Worm (Caenorhabditis elegans) whole organism, L4 larva: ENCODE results near the gene rps-14.

Experiments used
- aha-1 ChIP-seq: fragments of 150-350 bp; peaks from one replicate; lab custom pipeline; 2014; ENCODE audit warnings: missing biosample characterization, missing genetic modification characterization
- aly-2 ChIP-seq: sonication (generic microtip); optimal IDR thresholded peaks from 2 replicates; lab custom pipeline; 2018; ENCODE audit warnings: missing biosample characterization, missing genetic modification characterization
- ama-1 ChIP-seq: fragments of 150-350 bp; optimal IDR thresholded peaks from 2 replicates; lab custom pipeline; 2014; ENCODE audit warnings: inconsistent platforms, mixed read lengths
- ceh-20 ChIP-seq: fragments of 200-800 bp; sonication (Bioruptor generic); IDR thresholded peaks from 2 replicates; pipeline ENCODE4 v1.3.6; 2022; ENCODE audit warnings: missing genetic modification reagents, missing genetic modification characterization, missing compliant biosample characterization
- ceh-32 ChIP-seq: sonication (generic microtip); optimal IDR thresholded peaks from 2 replicates; lab custom pipeline; 2016; ENCODE audit warnings: mild to moderate bottlenecking, missing genetic modification characterization, missing compliant biosample characterization; ENCODE audit not compliant: poor library complexity
- ceh-44 ChIP-seq: fragments of 200-800 bp; sonication (Bioruptor generic); IDR thresholded peaks from 2 replicates; pipeline ENCODE4 v1.3.6; 2022; ENCODE audit warnings: missing genetic modification reagents, missing genetic modification characterization, missing compliant biosample characterization
- ceh-62 ChIP-seq: sonication (generic microtip); optimal IDR thresholded peaks from 2 replicates; lab custom pipeline; 2017; ENCODE audit warnings: missing biosample characterization, missing genetic modification characterization
- cey-2 ChIP-seq: sonication (generic microtip); optimal IDR thresholded peaks from 3 replicates; lab custom pipeline; 2017; ENCODE audit warnings: missing genetic modification characterization, mild to moderate bottlenecking, missing compliant biosample characterization, antibody characterized with exemption, borderline replicate concordance; ENCODE audit not compliant: insufficient read depth
- ctbp-1 ChIP-seq: fragments of 200-800 bp; sonication (Bioruptor generic); IDR thresholded peaks from 2 replicates; pipeline ENCODE4 v1.3.6; 2022; ENCODE audit warnings: missing genetic modification reagents, missing genetic modification characterization, missing compliant biosample characterization
- daf-8 ChIP-seq: fragments of 200-800 bp; sonication (Bioruptor generic); IDR thresholded peaks from 2 replicates; pipeline ENCODE4 v1.3.6; 2022; ENCODE audit warnings: missing genetic modification characterization, missing compliant biosample characterization
- dmd-9 ChIP-seq: fragments of 200-800 bp; sonication (Bioruptor generic); IDR thresholded peaks from 2 replicates; pipeline ENCODE4 v1.3.6; 2022; ENCODE audit warnings: missing genetic modification reagents, missing genetic modification characterization, missing compliant biosample characterization
- dpl-1 ChIP-seq: fragments of 150-350 bp; optimal IDR thresholded peaks from 2 replicates; lab custom pipeline; 2014; ENCODE audit warnings: missing biosample characterization, missing genetic modification reagents, missing genetic modification characterization
- fkh-10 ChIP-seq: fragments of 150-350 bp; optimal IDR thresholded peaks from 2 replicates; lab custom pipeline; 2014; ENCODE audit warnings: missing biosample characterization, missing genetic modification reagents, missing genetic modification characterization
- gei-8 ChIP-seq: fragments of 200-800 bp; sonication (Bioruptor generic); optimal IDR thresholded peaks from 2 replicates; lab custom pipeline; 2018; ENCODE audit warnings: mild to moderate bottlenecking, missing genetic modification characterization, missing compliant biosample characterization
- hlh-11 ChIP-seq: fragments of 200-800 bp; sonication (Bioruptor generic); optimal IDR thresholded peaks from 2 replicates; lab custom pipeline; 2018; ENCODE audit warnings: mild to moderate bottlenecking, missing genetic modification characterization, missing compliant biosample characterization
- hlh-30 ChIP-seq: sonication (generic microtip); optimal IDR thresholded peaks from 2 replicates; lab custom pipeline; 2017; ENCODE audit warnings: antibody characterized with exemption, mild to moderate bottlenecking, missing genetic modification characterization, missing compliant biosample characterization; ENCODE audit not compliant: insufficient read depth
- lim-7 ChIP-seq: fragments of 200-800 bp; sonication (Bioruptor generic); IDR thresholded peaks from 2 replicates; pipeline ENCODE4 v1.3.6; 2022; ENCODE audit warnings: missing genetic modification characterization, missing compliant biosample characterization
- lsy-2 ChIP-seq, 2 experiments: fragments of 150-350 bp in 1 of 2; sonication (generic microtip) in 1 of 2; optimal IDR thresholded peaks; 2 replicates each; lab custom pipeline; 2014 to 2017; ENCODE audit warnings: missing biosample characterization in 2 of 2, missing genetic modification characterization in 2 of 2
- mdl-1 ChIP-seq, 2 experiments: fragments of 150-350 bp in 1 of 2; sonication (generic microtip) in 1 of 2; optimal IDR thresholded peaks; 2 replicates each; lab custom pipeline; 2014 to 2017; ENCODE audit warnings: missing biosample characterization in 2 of 2, missing genetic modification characterization in 2 of 2
- mdt-29 ChIP-seq: fragments of 200-800 bp; sonication (Bioruptor generic); IDR thresholded peaks from 2 replicates; pipeline ENCODE4 v1.3.6; 2022; ENCODE audit warnings: missing genetic modification reagents, missing genetic modification characterization, missing compliant biosample characterization
- mxl-2 ChIP-seq: fragments of 200-800 bp; sonication (Bioruptor generic); conservative IDR thresholded peaks from 2 replicates; pipeline ENCODE4 v1.3.6; 2022; ENCODE audit warnings: missing genetic modification reagents, missing genetic modification characterization, missing compliant biosample characterization
- mxl-3 ChIP-seq: fragments of 200-800 bp; sonication (Bioruptor generic); optimal IDR thresholded peaks from 2 replicates; lab custom pipeline; 2018; ENCODE audit warnings: mild to moderate bottlenecking, missing genetic modification characterization, missing compliant biosample characterization
- nhr-11 ChIP-seq: fragments of 150-350 bp; optimal IDR thresholded peaks from 2 replicates; lab custom pipeline; 2014; ENCODE audit warnings: missing biosample characterization, missing genetic modification characterization
- nhr-111 ChIP-seq: fragments of 200-800 bp; sonication (Bioruptor generic); optimal IDR thresholded peaks from 2 replicates; lab custom pipeline; 2018; ENCODE audit warnings: mild to moderate bottlenecking, missing genetic modification characterization, missing compliant biosample characterization
- nhr-25 ChIP-seq: sonication (generic microtip); optimal IDR thresholded peaks from 2 replicates; lab custom pipeline; 2017; ENCODE audit warnings: missing genetic modification characterization, mild to moderate bottlenecking, missing compliant biosample characterization, antibody characterized with exemption, moderate library complexity, borderline replicate concordance; ENCODE audit not compliant: insufficient read depth
- nhr-28 ChIP-seq: fragments of 150-350 bp; optimal IDR thresholded peaks from 2 replicates; lab custom pipeline; 2014; ENCODE audit warnings: missing biosample characterization, missing genetic modification characterization
- nhr-48 ChIP-seq: sonication (generic microtip); optimal IDR thresholded peaks from 2 replicates; lab custom pipeline; 2016; ENCODE audit warnings: mild to moderate bottlenecking, missing genetic modification characterization, missing compliant biosample characterization
- nhr-77 ChIP-seq: fragments of 150-350 bp; optimal IDR thresholded peaks from 2 replicates; lab custom pipeline; 2014; ENCODE audit warnings: missing biosample characterization, missing genetic modification characterization
- rbr-2 ChIP-seq: sonication (generic microtip); optimal IDR thresholded peaks from 2 replicates; lab custom pipeline; 2016; ENCODE audit warnings: missing genotype, missing genetic modification characterization, missing compliant biosample characterization
- saeg-2 ChIP-seq: fragments of 200-800 bp; sonication (Bioruptor generic); IDR thresholded peaks from 2 replicates; pipeline ENCODE4 v1.3.6; 2022; ENCODE audit warnings: missing genetic modification reagents, missing genetic modification characterization, missing compliant biosample characterization
- spr-3 ChIP-seq: fragments of 200-800 bp; sonication (Bioruptor generic); optimal IDR thresholded peaks from 2 replicates; lab custom pipeline; 2018; ENCODE audit warnings: mild to moderate bottlenecking, missing genetic modification characterization, missing compliant biosample characterization
- tra-1 ChIP-seq: fragments of 200-800 bp; sonication (Bioruptor generic); IDR thresholded peaks from 2 replicates; pipeline ENCODE4 v1.3.6; 2022; ENCODE audit warnings: missing genetic modification reagents, missing genetic modification characterization, missing compliant biosample characterization
- unc-130 ChIP-seq: sonication (generic microtip); optimal IDR thresholded peaks from 2 replicates; lab custom pipeline; 2016; ENCODE audit warnings: missing genetic modification reagents, missing genetic modification characterization, missing compliant biosample characterization
- unc-39 ChIP-seq: sonication (generic microtip); optimal IDR thresholded peaks from 2 replicates; lab custom pipeline; 2017; ENCODE audit warnings: missing biosample characterization, missing genetic modification characterization
- zfp-2 ChIP-seq: sonication (generic microtip); optimal IDR thresholded peaks from 2 replicates; lab custom pipeline; 2016; ENCODE audit warnings: mild to moderate bottlenecking, missing genetic modification characterization, missing compliant biosample characterization

Gene rps-14

ce11 chrIII:7207903-7208497 lies 28.6 kb upstream of the rps-14 start, which contains the start of gene rpl-6 (continued):
- TF ChIP-seq aly-2 (no peak), nhr-11 (tag; lab: Kevin White, UChicago) (peak; percentile 87), fkh-10 (GFP tag; lab: Kevin White, UChicago) (peak; percentile 77), spr-3 (no peak), unc-39 (tag; lab: Kevin White, UChicago) (no peak), ceh-62 (tag; lab: Kevin White, UChicago) (no peak), ceh-20 (peak; percentile 27; the same call in 1 of the 2 replicates), mdt-29 (no peak), ceh-44 (GFP tag; lab: Robert Waterston, UW) (0 out of 2 replicates have a peak, but pooled peaks have one; percentile 32), nhr-48 (tag; lab: Kevin White, UChicago) (peak; percentile 24), lim-7 (GFP tag; lab: Robert Waterston, UW) (0 out of 2 replicates have a peak, but pooled peaks have one; percentile 17), nhr-25 (tag; lab: Kevin White, UChicago) (peak; percentile 62), mxl-2 (no peak), nhr-77 (tag; lab: Kevin White, UChicago) (peak; percentile 95), nhr-28 (peak; percentile 88), mdl-1 (tag; optimal IDR thresholded peaks at IDR 0.05; lab: Kevin White, UChicago) (peak in 1 of 2 experiments; percentile 26), gei-8 (GFP tag; lab: Kevin White, UChicago) (peak; percentile 17), daf-8 (GFP tag; lab: Robert Waterston, UW) (no peak), rbr-2 (tag; lab: Kevin White, UChicago) (peak; percentile 79), dmd-9 (GFP tag; lab: Robert Waterston, UW) (peak; percentile 85), unc-130 (GFP tag; lab: Kevin White, UChicago) (peak; percentile 41), ama-1 (peak; percentile 33), hlh-11 (tag; lab: Kevin White, UChicago) (peak; percentile 74), zfp-2 (tag; lab: Kevin White, UChicago) (peak; percentile 81), ctbp-1 (peak; percentile 46; the same call in 1 of the 2 replicates)

ce11 chrIII:7203130-7203775 lies 23.9 kb upstream of the rps-14 start:
- peak; percentile 7 for TF ChIP-seq dpl-1 (GFP tag; lab: Kevin White, UChicago)
- TF ChIP-seq saeg-2 (GFP tag; lab: Robert Waterston, UW) = no peak
- TF ChIP-seq mdl-1 (tag; optimal IDR thresholded peaks at IDR 0.05; lab: Kevin White, UChicago) = peak in 1 of 2 experiments; percentile 50
- TF ChIP-seq ceh-32 (tag; lab: Kevin White, UChicago) = no peak
- peak; percentile 95 for TF ChIP-seq aha-1 (tag; lab: Kevin White, UChicago)
- TF ChIP-seq mxl-3 = peak; percentile 37
- TF ChIP-seq hlh-30 (tag; lab: Kevin White, UChicago) = peak; percentile 17
- TF ChIP-seq lsy-2 (tag; optimal IDR thresholded peaks at IDR 0.05; lab: Kevin White, UChicago) = peak in 1 of 2 experiments; percentile 49
- TF ChIP-seq nhr-111 (GFP tag; lab: Kevin White, UChicago) = no peak
- TF ChIP-seq hlh-11 (tag; lab: Kevin White, UChicago) = peak; percentile 35
- 0 out of 2 replicates have a peak, but pooled peaks have one; percentile 37 for TF ChIP-seq tra-1 (GFP tag; lab: Robert Waterston, UW)
- peak; percentile 73 for TF ChIP-seq cey-2
- TF ChIP-seq nhr-28 = peak; percentile 66
